Fruit fly (Drosophila melanogaster): ENCODE data around the gene eIF3i.

eIF3i gene

DNA sequence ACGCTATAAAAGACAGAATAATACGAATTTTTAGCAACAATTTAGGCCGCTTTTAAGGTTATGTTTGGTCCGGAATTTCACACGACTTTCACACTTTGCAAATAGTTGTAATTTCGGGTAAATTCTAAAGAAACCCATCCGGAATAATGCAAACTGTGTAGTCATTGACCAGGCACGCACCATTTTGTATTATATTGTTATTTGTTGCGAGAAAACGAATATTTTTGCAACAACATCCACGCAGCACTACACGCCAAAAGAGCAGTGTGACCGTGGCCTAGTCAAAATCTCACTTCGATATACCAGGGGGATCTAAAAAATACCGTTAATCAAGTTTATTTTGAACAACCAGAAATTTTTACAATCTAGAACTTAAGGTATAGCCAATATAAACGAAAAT lies at the start of gene eIF3i:
eIF3i (minus strand) TSS at position 265 of the 400 bp plus-strand sequence.
- TF ChIP-seq CG3919 (GFP tag; optimal IDR thresholded peaks at IDR 0.05) (no peak), Sox15 (GFP tag; optimal IDR thresholded peaks at IDR 0.05) (no peak), vri (GFP tag; optimal IDR thresholded peaks at IDR 0.05) (no peak)

dm6 chr2L:5010784-5011260 lies 43.2 kb upstream of the eIF3i start, which contains the start of the genes CG31917, Tfb5 and SelT:
CG31917 (minus strand) TSS chr2L:5010834.
Tfb5 (minus strand) TSS chr2L:5010834.
SelT (plus strand) TSS chr2L:5010922.
- TF ChIP-seq acj6 (GFP tag; optimal IDR thresholded peaks at IDR 0.05), result peak; percentile 65
- TF ChIP-seq eg (GFP tag; IDR thresholded peaks at IDR 0.05), result peak; percentile 63; the same call in 2 of the 3 replicates
- TF ChIP-seq Ets21C (GFP tag; optimal IDR thresholded peaks at IDR 0.05), result peak; percentile 54
- TF ChIP-seq CG34406 (GFP tag; optimal IDR thresholded peaks at IDR 0.05), result peak; percentile 5
- TF ChIP-seq Sox15 (GFP tag; optimal IDR thresholded peaks at IDR 0.05), result peak; percentile 31
- peak; percentile 58 for TF ChIP-seq cyc (GFP tag; optimal IDR thresholded peaks at IDR 0.05)
- no peak for TF ChIP-seq CG9139 (GFP tag; optimal IDR thresholded peaks at IDR 0.05)
- TF ChIP-seq Hr39 (GFP tag; optimal IDR thresholded peaks at IDR 0.05), result peak; percentile 65
- no peak for TF ChIP-seq Met (GFP tag; optimal IDR thresholded peaks at IDR 0.05)
- TF ChIP-seq CG1621 (tag; optimal IDR thresholded peaks at IDR 0.05), result no peak
- TF ChIP-seq net (GFP tag; optimal IDR thresholded peaks at IDR 0.05), result no peak
- no peak for TF ChIP-seq CG6854 (GFP tag; optimal IDR thresholded peaks at IDR 0.05)
- TF ChIP-seq CG3032 (tag; optimal IDR thresholded peaks at IDR 0.05), result peak; percentile 48
- TF ChIP-seq CG6792 (GFP tag; optimal IDR thresholded peaks at IDR 0.05), result peak; percentile 42
- peak; percentile 73 for TF ChIP-seq esn (GFP tag; optimal IDR thresholded peaks at IDR 0.05)
- peak; percentile 86 for TF ChIP-seq svp (GFP tag)
- TF ChIP-seq lz (GFP tag; optimal IDR thresholded peaks at IDR 0.05), result peak; percentile 65
- no peak for TF ChIP-seq vri (GFP tag; optimal IDR thresholded peaks at IDR 0.05)
- TF ChIP-seq dac (GFP tag; optimal IDR thresholded peaks at IDR 0.05), result no peak
- TF ChIP-seq Eip75B (GFP tag; optimal IDR thresholded peaks at IDR 0.05), result no peak
- TF ChIP-seq CG10631 (GFP tag; optimal IDR thresholded peaks at IDR 0.05), result no peak
- TF ChIP-seq Lpt (GFP tag; optimal IDR thresholded peaks at IDR 0.05), result no peak
- TF ChIP-seq Sox14 (GFP tag; optimal IDR thresholded peaks at IDR 0.05), result peak; percentile 50
- TF ChIP-seq topi (GFP tag; optimal IDR thresholded peaks at IDR 0.05), result peak; percentile 43
- peak; percentile 59 for TF ChIP-seq Smox (GFP tag; optimal IDR thresholded peaks at IDR 0.05)
- TF ChIP-seq CG6163 (GFP tag; IDR thresholded peaks at IDR 0.05), result peak; percentile 12; the same call in 1 of the 3 replicates
- TF ChIP-seq CG11902 (GFP tag; optimal IDR thresholded peaks at IDR 0.05), result peak; percentile 1
- peak; percentile 58 for TF ChIP-seq CG31627 (GFP tag; optimal IDR thresholded peaks at IDR 0.05)
- peak; percentile 52 for TF ChIP-seq Ets96B (tag; optimal IDR thresholded peaks at IDR 0.05)
- TF ChIP-seq achi (GFP tag; optimal IDR thresholded peaks at IDR 0.05), result peak; percentile 33

DNA sequence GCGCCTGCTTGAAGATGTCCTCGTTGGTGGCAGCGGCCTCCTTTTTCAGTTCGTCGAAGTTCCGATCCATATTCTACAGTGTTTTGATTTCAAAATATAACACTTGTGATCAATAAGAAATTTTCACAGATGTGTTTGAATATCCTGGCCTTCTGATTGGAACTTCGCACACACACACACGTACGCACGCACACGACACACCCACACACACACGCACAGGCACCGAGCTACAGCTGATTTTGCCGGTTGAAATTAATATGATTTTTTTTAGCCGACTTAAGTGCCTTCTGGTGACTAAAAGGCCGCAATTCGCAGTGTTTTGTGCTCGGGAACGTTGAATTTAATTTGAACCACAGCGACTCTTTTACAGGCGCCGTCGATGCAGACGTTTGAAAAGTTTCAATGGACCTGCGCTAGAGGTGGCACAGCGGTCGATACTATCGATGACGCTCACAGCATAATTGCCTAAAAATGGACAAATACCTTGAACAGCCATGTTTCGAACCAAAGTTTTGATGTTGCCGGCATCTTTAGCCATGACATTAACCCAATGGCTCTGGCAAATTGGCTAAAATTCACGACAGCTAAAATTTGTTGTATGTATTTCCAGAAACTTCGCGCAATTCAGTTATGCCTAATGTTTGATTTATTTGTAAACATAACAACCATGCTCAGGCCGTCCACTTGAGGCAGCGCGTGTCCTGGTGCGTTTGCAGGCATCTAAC lies 41.9 kb upstream of the eIF3i start, which contains the start of gene Rtnl1:
Rtnl1 (minus strand) TSS at position 415 of the 725 bp plus-strand sequence.
- TF ChIP-seq Sox15 (GFP tag; optimal IDR thresholded peaks at IDR 0.05) (no peak), svp (GFP tag) (no peak), CG6163 (GFP tag; IDR thresholded peaks at IDR 0.05) (no peak), CG8319 (GFP tag; optimal IDR thresholded peaks at IDR 0.05) (no peak), esn (GFP tag; optimal IDR thresholded peaks at IDR 0.05) (peak; percentile 54), dac (GFP tag; optimal IDR thresholded peaks at IDR 0.05) (no peak), Sox14 (GFP tag; optimal IDR thresholded peaks at IDR 0.05) (peak; percentile 23), CG16779 (tag; optimal IDR thresholded peaks at IDR 0.05) (peak; percentile 1), CG31627 (GFP tag; optimal IDR thresholded peaks at IDR 0.05) (no peak), CG10669 (GFP tag; optimal IDR thresholded peaks at IDR 0.05) (no peak), Blimp-1 (GFP tag; optimal IDR thresholded peaks at IDR 0.05) (no peak), Eip93F (GFP tag; optimal IDR thresholded peaks at IDR 0.05) (no peak), CG6854 (GFP tag; optimal IDR thresholded peaks at IDR 0.05) (peak; percentile 54), CG15336 (GFP tag; IDR thresholded peaks at IDR 0.05) (0 out of 2 replicates have a peak, but pooled peaks have one; percentile 14), CG8119 (GFP tag; IDR thresholded peaks at IDR 0.05) (no peak), Gug (GFP tag; IDR thresholded peaks at IDR 0.05) (no peak), cyc (GFP tag; optimal IDR thresholded peaks at IDR 0.05) (no peak), achi (GFP tag; optimal IDR thresholded peaks at IDR 0.05) (no peak), CG6808 (GFP tag; optimal IDR thresholded peaks at IDR 0.05) (no peak), topi (GFP tag; optimal IDR thresholded peaks at IDR 0.05) (peak; percentile 12), CG7368 (GFP tag; optimal IDR thresholded peaks at IDR 0.05) (no peak), CG6792 (GFP tag; optimal IDR thresholded peaks at IDR 0.05) (no peak), CG3919 (GFP tag; optimal IDR thresholded peaks at IDR 0.05) (peak; percentile 21), Eip78C (GFP tag) (peak; percentile 79), Lpt (GFP tag; optimal IDR thresholded peaks at IDR 0.05) (no peak), CG6276 (GFP tag; optimal IDR thresholded peaks at IDR 0.05) (no peak), pdm3 (GFP tag; optimal IDR thresholded peaks at IDR 0.05) (no peak), eg (GFP tag; IDR thresholded peaks at IDR 0.05) (no peak), dsx (GFP tag; optimal IDR thresholded peaks at IDR 0.05; ENCODE audit: poor library complexity, severe bottlenecking) (peak; percentile 4), Met (GFP tag; optimal IDR thresholded peaks at IDR 0.05) (no peak)
